7 worm cellular contexts compared by ENCODE assay signal in the genomic region with DNA sequence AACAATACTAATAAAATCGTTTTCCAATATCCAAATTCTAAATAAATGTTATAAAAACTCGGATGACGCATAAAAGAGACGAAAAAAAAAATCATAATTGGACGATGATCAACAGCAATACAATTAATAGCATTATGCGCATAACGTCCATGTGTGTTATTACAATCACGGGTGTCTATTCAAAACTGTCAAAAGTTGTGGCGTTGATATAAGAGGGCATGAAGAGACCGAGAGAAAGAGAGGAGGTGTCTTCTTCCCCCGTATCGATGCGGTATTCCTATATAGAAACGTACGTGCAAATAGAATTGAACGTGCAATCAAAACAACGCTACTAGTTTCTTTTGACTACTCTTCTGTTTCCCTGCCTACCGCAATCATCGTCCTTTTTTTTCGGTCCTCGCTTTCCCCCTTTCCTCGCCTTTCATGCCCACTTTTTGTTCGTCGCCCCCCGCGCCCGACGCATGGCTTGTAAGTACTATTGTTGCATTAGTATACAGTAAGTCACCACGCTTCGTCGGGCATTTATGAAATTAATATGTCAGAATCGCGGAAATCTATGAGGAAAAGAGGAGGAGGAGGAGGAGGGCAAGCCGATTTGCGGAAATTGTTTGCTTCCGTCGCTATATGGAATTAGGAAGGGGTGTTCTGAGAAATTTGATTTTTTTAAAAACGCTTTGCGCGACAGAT.
TF ChIP-seq lines count a peak whose summit lies in the region.

No protein-coding gene starts in this region.

TF ChIP-seq in whole organism, L1 larva, 84 proteins besides CTCF, POLR2A, EP300 and RAD21 (continues in another document):
- TF ChIP-seq nhr-85 (tag; lab: Kevin White, UChicago) (peak; percentile 86), snu-23 (GFP tag; optimal IDR thresholded peaks at IDR 0.05; lab: Kevin White, UChicago) (peak; percentile 33), vab-15 (tag; optimal IDR thresholded peaks at IDR 0.05; lab: Kevin White, UChicago) (no peak), snpc-4 (tag; optimal IDR thresholded peaks at IDR 0.05; lab: Kevin White, UChicago) (no peak), lin-35 (GFP tag; optimal IDR thresholded peaks at IDR 0.05; lab: Kevin White, UChicago) (peak in 1 of 2 experiments; percentile 21), nhr-11 (tag; optimal IDR thresholded peaks at IDR 0.05; lab: Kevin White, UChicago) (no peak), blmp-1 (tag; optimal IDR thresholded peaks at IDR 0.05; lab: Kevin White, UChicago) (peak; percentile 7), efl-1 (optimal IDR thresholded peaks at IDR 0.05; lab: Kevin White, UChicago) (no peak), efl-1 (GFP tag; optimal IDR thresholded peaks at IDR 0.05 in 1 of 2; lab: Kevin White, UChicago) (peak in 1 of 2 experiments; percentile 91), mep-1 (tag; optimal IDR thresholded peaks at IDR 0.05; lab: Kevin White, UChicago) (peak; percentile 36), skn-1 (tag; optimal IDR thresholded peaks at IDR 0.05; lab: Kevin White, UChicago) (peak; percentile 2), lin-14 (GFP tag; optimal IDR thresholded peaks at IDR 0.05; lab: Kevin White, UChicago) (peak; percentile 56)

TF ChIP-seq in whole organism, L2 larva, 48 proteins besides CTCF, POLR2A, EP300 and RAD21:
- no peak for TF ChIP-seq crh-2 (tag; optimal IDR thresholded peaks at IDR 0.05; lab: Kevin White, UChicago)
- TF ChIP-seq elt-1 (tag; optimal IDR thresholded peaks at IDR 0.05; lab: Kevin White, UChicago): no peak
- TF ChIP-seq sma-3 (GFP tag; optimal IDR thresholded peaks at IDR 0.05; lab: Kevin White, UChicago): no peak
- no peak for TF ChIP-seq nhr-6 (tag; optimal IDR thresholded peaks at IDR 0.05; lab: Kevin White, UChicago)
- TF ChIP-seq nhr-129 (tag; optimal IDR thresholded peaks at IDR 0.05; lab: Kevin White, UChicago): peak; percentile 14
- TF ChIP-seq nhr-23 (tag; optimal IDR thresholded peaks at IDR 0.05; lab: Kevin White, UChicago): no peak
- TF ChIP-seq lin-11 (tag; optimal IDR thresholded peaks at IDR 0.05; lab: Kevin White, UChicago): no peak
- TF ChIP-seq nhr-11 (tag; optimal IDR thresholded peaks at IDR 0.05; lab: Kevin White, UChicago): no peak
- TF ChIP-seq unc-39 (tag; optimal IDR thresholded peaks at IDR 0.05; lab: Kevin White, UChicago): no peak
- TF ChIP-seq fos-1 (tag; optimal IDR thresholded peaks at IDR 0.05; lab: Kevin White, UChicago): peak; percentile 41
- TF ChIP-seq elt-3 (tag; optimal IDR thresholded peaks at IDR 0.05; lab: Kevin White, UChicago): no peak
- peak; percentile 23 for TF ChIP-seq F13H6.1 (tag; optimal IDR thresholded peaks at IDR 0.05; lab: Kevin White, UChicago)
- no peak for TF ChIP-seq mdl-1 (tag; optimal IDR thresholded peaks at IDR 0.05; lab: Kevin White, UChicago)

TF ChIP-seq in whole organism, L3 larva, 47 proteins besides CTCF, POLR2A, EP300 and RAD21:
- TF ChIP-seq elt-2 (tag; optimal IDR thresholded peaks at IDR 0.05; lab: Kevin White, UChicago) (peak; percentile 42), nhr-76 (tag; optimal IDR thresholded peaks at IDR 0.05; lab: Kevin White, UChicago) (no peak), pha-4 (tag; optimal IDR thresholded peaks at IDR 0.05; lab: Kevin White, UChicago) (peak; percentile 52), nfya-1 (tag; optimal IDR thresholded peaks at IDR 0.05; lab: Kevin White, UChicago; ENCODE audit: insufficient read depth) (no peak), elt-3 (tag; optimal IDR thresholded peaks at IDR 0.05; lab: Kevin White, UChicago) (no peak), pqm-1 (tag; optimal IDR thresholded peaks at IDR 0.05; lab: Kevin White, UChicago) (peak; percentile 27), lsy-12 (tag; optimal IDR thresholded peaks at IDR 0.05; lab: Kevin White, UChicago) (no peak), hmg-11 (tag; optimal IDR thresholded peaks at IDR 0.05; lab: Kevin White, UChicago) (peak; percentile 12), egl-27 (tag; optimal IDR thresholded peaks at IDR 0.05; lab: Kevin White, UChicago) (no peak), lin-39 (tag; optimal IDR thresholded peaks at IDR 0.05; lab: Kevin White, UChicago) (no peak)

TF ChIP-seq in whole organism, L4 larva, 104 proteins besides CTCF, POLR2A, EP300 and RAD21 (continues in another document):
- TF ChIP-seq nhr-76 (tag; optimal IDR thresholded peaks at IDR 0.05; lab: Kevin White, UChicago) (no peak), lin-1 (GFP tag; IDR thresholded peaks at IDR 0.05; lab: Robert Waterston, UW) (peak; percentile 42; the same call in 1 of the 2 replicates), nhr-10 (tag; optimal IDR thresholded peaks at IDR 0.05; lab: Kevin White, UChicago) (no peak), lin-15B (tag; optimal IDR thresholded peaks at IDR 0.05; lab: Kevin White, UChicago) (no peak), Y105C5A.15 (GFP tag; IDR thresholded peaks at IDR 0.05; lab: Robert Waterston, UW) (no peak), mep-1 (tag; optimal IDR thresholded peaks at IDR 0.05; lab: Kevin White, UChicago) (peak; percentile 22), php-3 (GFP tag; IDR thresholded peaks at IDR 0.05; lab: Robert Waterston, UW) (no peak), zfp-3 (GFP tag; conservative IDR thresholded peaks at IDR 0.05; lab: Robert Waterston, UW) (no peak), ceh-20 (GFP tag; IDR thresholded peaks at IDR 0.05; lab: Robert Waterston, UW) (no peak), pqm-1 (tag; optimal IDR thresholded peaks at IDR 0.05; lab: Kevin White, UChicago) (peak; percentile 20), nhr-11 (tag; optimal IDR thresholded peaks at IDR 0.05; lab: Kevin White, UChicago) (no peak), snpc-4 (tag; optimal IDR thresholded peaks at IDR 0.05; lab: Kevin White, UChicago) (no peak), R02D3.7 (tag; optimal IDR thresholded peaks at IDR 0.05; lab: Kevin White, UChicago) (no peak), mdl-1 (tag; optimal IDR thresholded peaks at IDR 0.05; lab: Kevin White, UChicago) (peak in 1 of 2 experiments; percentile 39)

TF ChIP-seq in whole organism, late embryonic, 69 proteins besides CTCF, POLR2A, EP300 and RAD21 (continues in another document):
- TF ChIP-seq unc-55 (GFP tag; optimal IDR thresholded peaks at IDR 0.05; lab: Kevin White, UChicago) (no peak), pax-1 (tag; optimal IDR thresholded peaks at IDR 0.05; lab: Kevin White, UChicago) (no peak), sox-2 (GFP tag; IDR thresholded peaks at IDR 0.05; lab: Robert Waterston, UW) (no peak), ceh-24 (tag; optimal IDR thresholded peaks at IDR 0.05; lab: Kevin White, UChicago) (no peak), hlh-13 (GFP tag; optimal IDR thresholded peaks at IDR 0.05; lab: Kevin White, UChicago) (no peak), ama-1 (optimal IDR thresholded peaks at IDR 0.05; lab: Kevin White, UChicago) (no peak), syd-9 (tag; optimal IDR thresholded peaks at IDR 0.05; lab: Kevin White, UChicago) (no peak), sdc-2 (tag; optimal IDR thresholded peaks at IDR 0.05; lab: Kevin White, UChicago) (peak; percentile 63), odd-2 (tag; optimal IDR thresholded peaks at IDR 0.05; lab: Kevin White, UChicago) (no peak), lim-6 (tag; optimal IDR thresholded peaks at IDR 0.05; lab: Kevin White, UChicago) (no peak), pros-1 (tag; optimal IDR thresholded peaks at IDR 0.05; lab: Kevin White, UChicago) (no peak), ceh-31 (tag; optimal IDR thresholded peaks at IDR 0.05; lab: Kevin White, UChicago) (peak; percentile 8), ceh-34 (tag; optimal IDR thresholded peaks at IDR 0.05; lab: Kevin White, UChicago) (no peak), pqm-1 (tag; optimal IDR thresholded peaks at IDR 0.05; lab: Kevin White, UChicago) (no peak), pat-9 (tag; optimal IDR thresholded peaks at IDR 0.05; lab: Kevin White, UChicago) (no peak)

TF ChIP-seq in whole organism, mixed stage, embryonic, 35 proteins besides CTCF, POLR2A, EP300 and RAD21:
- TF ChIP-seq ztf-11 (tag; optimal IDR thresholded peaks at IDR 0.05; lab: Kevin White, UChicago): no peak
- peak; percentile 9 for TF ChIP-seq pha-4 (tag; optimal IDR thresholded peaks at IDR 0.05; lab: Kevin White, UChicago)
- no peak for TF ChIP-seq snpc-4 (tag; optimal IDR thresholded peaks at IDR 0.05; lab: Kevin White, UChicago)
- TF ChIP-seq ham-2 (GFP tag; optimal IDR thresholded peaks at IDR 0.05; lab: Kevin White, UChicago): peak; percentile 41
- peak; percentile 19 for TF ChIP-seq ces-1 (GFP tag; optimal IDR thresholded peaks at IDR 0.05; lab: Kevin White, UChicago)

TF ChIP-seq in whole organism, young adult, 124 proteins besides CTCF, POLR2A, EP300 and RAD21 (continues in another document):
- TF ChIP-seq mxl-1 (tag; optimal IDR thresholded peaks at IDR 0.05; lab: Kevin White, UChicago) (no peak), xnd-1 (tag; optimal IDR thresholded peaks at IDR 0.05; lab: Kevin White, UChicago) (no peak), Y53F4B.3 (GFP tag; IDR thresholded peaks at IDR 0.05; lab: Robert Waterston, UW) (no peak), egrh-3 (GFP tag; IDR thresholded peaks at IDR 0.05; lab: Robert Waterston, UW) (no peak), ama-1 (optimal IDR thresholded peaks at IDR 0.05; lab: Kevin White, UChicago) (no peak), ama-1 (GFP tag; optimal IDR thresholded peaks at IDR 0.05; lab: Kevin White, UChicago) (no peak), ceh-91 (GFP tag; IDR thresholded peaks at IDR 0.05; lab: Robert Waterston, UW) (no peak), cebp-2 (GFP tag; IDR thresholded peaks at IDR 0.05; lab: Robert Waterston, UW) (no peak), bed-1 (GFP tag; IDR thresholded peaks at IDR 0.05; lab: Robert Waterston, UW) (no peak), lag-1 (GFP tag; IDR thresholded peaks at IDR 0.05; lab: Robert Waterston, UW) (no peak), K12H6.12 (tag; optimal IDR thresholded peaks at IDR 0.05; lab: Kevin White, UChicago) (no peak), zfh-2 (GFP tag; conservative IDR thresholded peaks at IDR 0.05; lab: Robert Waterston, UW) (peak; percentile 36; the same call in 1 of the 2 replicates), cebp-1 (GFP tag; IDR thresholded peaks at IDR 0.05; lab: Robert Waterston, UW) (no peak), cebp-1 (tag; optimal IDR thresholded peaks at IDR 0.05; lab: Kevin White, UChicago) (peak; percentile 26), F57A8.1 (GFP tag; optimal IDR thresholded peaks at IDR 0.05; lab: Kevin White, UChicago) (no peak), tbp1 (GFP tag; optimal IDR thresholded peaks at IDR 0.05; lab: Kevin White, UChicago) (peak; percentile 25), dox-1 (GFP tag; IDR thresholded peaks at IDR 0.05; lab: Robert Waterston, UW) (0 out of 2 replicates have a peak, but pooled peaks have one; percentile 35), Y53G8AR.9 (GFP tag; conservative IDR thresholded peaks at IDR 0.05; lab: Robert Waterston, UW) (no peak), bed-2 (GFP tag; IDR thresholded peaks at IDR 0.05; lab: Robert Waterston, UW) (no peak), ceh-79 (tag; optimal IDR thresholded peaks at IDR 0.05; lab: Kevin White, UChicago) (no peak), F57C9.4 (tag; optimal IDR thresholded peaks at IDR 0.05; lab: Kevin White, UChicago) (no peak), lin-26 (GFP tag; IDR thresholded peaks at IDR 0.05; lab: Robert Waterston, UW) (no peak), nhr-80 (tag; optimal IDR thresholded peaks at IDR 0.05; lab: Kevin White, UChicago) (peak; percentile 77), Y79H2A.3 (GFP tag; conservative IDR thresholded peaks at IDR 0.05; lab: Robert Waterston, UW) (no peak), ceh-27 (GFP tag; optimal IDR thresholded peaks at IDR 0.05; lab: Kevin White, UChicago) (peak; percentile 22)
